Worm (Caenorhabditis elegans) whole organism, L4 larva: ENCODE data around the gene rde-1.
A peak's percentile ranks its signal among the peaks of the same experiment; 100 is the strongest.

Experiments
- aha-1 ChIP-seq: fragments of 150-350 bp; peaks from one replicate; lab custom pipeline; 2014; ENCODE audit warnings: missing biosample characterization, missing genetic modification characterization
- aly-2 ChIP-seq: sonication (generic microtip); optimal IDR thresholded peaks from 2 replicates; lab custom pipeline; 2018; ENCODE audit warnings: missing biosample characterization, missing genetic modification characterization
- fkh-10 ChIP-seq: fragments of 150-350 bp; optimal IDR thresholded peaks from 2 replicates; lab custom pipeline; 2014; ENCODE audit warnings: missing biosample characterization, missing genetic modification reagents, missing genetic modification characterization
- lin-13 ChIP-seq: fragments of 150-350 bp; optimal IDR thresholded peaks from 2 replicates; lab custom pipeline; 2014; ENCODE audit warnings: missing biosample characterization, missing genetic modification reagents, missing genetic modification characterization
- lin-39 ChIP-seq: fragments of 150-350 bp; optimal IDR thresholded peaks from 2 replicates; lab custom pipeline; 2014; ENCODE audit warnings: missing biosample characterization, missing genetic modification reagents, missing genetic modification characterization
- nhr-11 ChIP-seq: fragments of 150-350 bp; optimal IDR thresholded peaks from 2 replicates; lab custom pipeline; 2014; ENCODE audit warnings: missing biosample characterization, missing genetic modification characterization
- nhr-6 ChIP-seq: fragments of 150-350 bp; optimal IDR thresholded peaks from 2 replicates; lab custom pipeline; 2014; ENCODE audit warnings: missing biosample characterization, missing genetic modification characterization
- snpc-4 ChIP-seq: fragments of 150-350 bp; optimal IDR thresholded peaks from 2 replicates; lab custom pipeline; 2014; ENCODE audit warnings: missing biosample characterization, missing genetic modification characterization
- tag-97 ChIP-seq: fragments of 200-800 bp; sonication (Bioruptor generic); IDR thresholded peaks from 2 replicates; pipeline ENCODE4 v1.3.6; 2022; ENCODE audit warnings: missing genetic modification characterization, missing compliant biosample characterization
- tra-1 ChIP-seq: fragments of 200-800 bp; sonication (Bioruptor generic); IDR thresholded peaks from 2 replicates; pipeline ENCODE4 v1.3.6; 2022; ENCODE audit warnings: missing genetic modification reagents, missing genetic modification characterization, missing compliant biosample characterization
- unc-130 ChIP-seq: sonication (generic microtip); optimal IDR thresholded peaks from 2 replicates; lab custom pipeline; 2016; ENCODE audit warnings: missing genetic modification reagents, missing genetic modification characterization, missing compliant biosample characterization
- unc-39 ChIP-seq: sonication (generic microtip); optimal IDR thresholded peaks from 2 replicates; lab custom pipeline; 2017; ENCODE audit warnings: missing biosample characterization, missing genetic modification characterization
- unc-62 ChIP-seq, 3 experiments: fragments of 150-350 bp in 1 of 3; sonication (generic microtip); optimal IDR thresholded peaks in 2 of 3; peaks in 1 of 3; 1 replicate in 1 of 3; 2 replicates in 2 of 3; lab custom pipeline; 2014 to 2017; ENCODE audit warnings: missing biosample characterization in 3 of 3, missing genetic modification characterization in 3 of 3, missing genetic modification reagents in 3 of 3, missing genotype in 1 of 3
- ztf-11 ChIP-seq: fragments of 150-350 bp; optimal IDR thresholded peaks from 2 replicates; lab custom pipeline; 2014; ENCODE audit warnings: missing biosample characterization, missing genetic modification characterization

DNA sequence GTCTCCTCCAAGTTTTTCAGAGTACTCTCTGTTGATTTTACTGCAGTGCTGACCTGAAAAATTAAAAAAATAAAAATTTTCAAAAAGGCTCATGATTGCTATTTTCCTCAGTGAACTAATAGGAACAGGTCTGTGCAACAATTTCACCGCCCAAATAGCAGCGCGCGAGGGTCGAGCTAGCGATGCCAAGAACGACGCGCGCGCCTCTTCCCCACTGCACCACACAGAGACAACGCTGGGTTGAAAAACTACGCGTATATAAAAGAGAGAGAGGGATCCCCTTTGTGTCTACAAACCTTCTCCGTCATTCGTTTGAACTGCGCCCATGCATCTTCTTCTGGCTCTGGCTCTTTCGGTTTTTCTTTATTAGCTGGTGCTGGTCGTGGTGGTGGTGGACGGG lies 21.3 kb downstream of the rde-1 start:
- no peak for TF ChIP-seq aly-2 (tag; lab: Kevin White, UChicago)
- no peak for TF ChIP-seq lin-39
- TF ChIP-seq fkh-10 (GFP tag; lab: Kevin White, UChicago), result no peak
- no peak for TF ChIP-seq snpc-4 (tag; lab: Kevin White, UChicago)
- peak; percentile 17 for TF ChIP-seq nhr-6 (tag; lab: Kevin White, UChicago)
- TF ChIP-seq tra-1 (GFP tag; lab: Robert Waterston, UW), result peak; percentile 91
- no peak for TF ChIP-seq unc-62 (GFP tag; optimal IDR thresholded peaks at IDR 0.05 in 1 of 2; lab: Kevin White, UChicago)
- TF ChIP-seq unc-62 (tag; optimal IDR thresholded peaks at IDR 0.05; lab: Kevin White, UChicago), result no peak
- no peak for TF ChIP-seq nhr-11 (tag; lab: Kevin White, UChicago)
- 0 out of 2 replicates have a peak, but pooled peaks have one; percentile 41 for TF ChIP-seq tag-97 (GFP tag; lab: Robert Waterston, UW)
- TF ChIP-seq lin-13, result peak; percentile 60
- TF ChIP-seq unc-39 (tag; lab: Kevin White, UChicago), result no peak
- TF ChIP-seq ztf-11 (tag; lab: Kevin White, UChicago), result no peak
- peak; percentile 95 for TF ChIP-seq aha-1 (tag; lab: Kevin White, UChicago)
- peak; percentile 82 for TF ChIP-seq unc-130 (GFP tag; lab: Kevin White, UChicago)
